Fruit fly (Drosophila melanogaster) whole organism, embryonic: ENCODE results near the gene CG5892.

Source experiments
- Adf1 ChIP-seq: fragments of 200-800 bp; sonication (Bioruptor generic); IDR thresholded peaks from 2 replicates; pipeline ENCODE4 v1.3.6; 2022; ENCODE audit warnings: missing biosample characterization, missing genetic modification characterization
- Bdp1 ChIP-seq: fragments of 200-800 bp; sonication (Bioruptor generic); optimal IDR thresholded peaks from 3 replicates; lab custom pipeline; 2016; ENCODE audit warnings: missing biosample characterization, missing genetic modification characterization
- Blimp-1 ChIP-seq: fragments of 200-800 bp; sonication (Bioruptor generic); optimal IDR thresholded peaks from 3 replicates; lab custom pipeline; 2018; ENCODE audit warnings: missing biosample characterization, missing genetic modification characterization, mild to moderate bottlenecking, moderate library complexity, missing genetic modification reagents
- CG12071 ChIP-seq: fragments of 200-800 bp; sonication (Bioruptor generic); optimal IDR thresholded peaks from 3 replicates; lab custom pipeline; 2018; ENCODE audit warnings: missing biosample characterization, mild to moderate bottlenecking, missing genetic modification characterization
- CG12155 ChIP-seq: fragments of 200-800 bp; sonication (Bioruptor generic); optimal IDR thresholded peaks from 3 replicates; lab custom pipeline; 2016; ENCODE audit warnings: missing biosample characterization, missing genetic modification characterization
- CG13775 ChIP-seq: fragments of 200-800 bp; sonication (Bioruptor generic); optimal IDR thresholded peaks from 3 replicates; lab custom pipeline; 2017; ENCODE audit warnings: missing biosample characterization, mild to moderate bottlenecking, missing genetic modification characterization
- CG14667 ChIP-seq: fragments of 200-800 bp; sonication (Bioruptor generic); IDR thresholded peaks from 2 replicates; pipeline ENCODE4 v1.3.6; 2022; ENCODE audit warnings: missing biosample characterization, missing genetic modification characterization
- CG15479 ChIP-seq: fragments of 200-800 bp; sonication (Bioruptor generic); optimal IDR thresholded peaks from 3 replicates; lab custom pipeline; 2019; ENCODE audit warnings: missing biosample characterization, mild to moderate bottlenecking, missing genetic modification characterization, moderate library complexity
- CG16815 ChIP-seq: fragments of 200-800 bp; sonication (Bioruptor generic); optimal IDR thresholded peaks from 3 replicates; lab custom pipeline; 2017; ENCODE audit warnings: missing biosample characterization, mild to moderate bottlenecking, missing genetic modification characterization
- CG16863 ChIP-seq: fragments of 200-800 bp; sonication (Bioruptor generic); optimal IDR thresholded peaks from 3 replicates; lab custom pipeline; 2016; ENCODE audit warnings: missing biosample characterization, missing genetic modification characterization
- CG17359 ChIP-seq: fragments of 200-800 bp; sonication (Bioruptor generic); optimal IDR thresholded peaks from 3 replicates; lab custom pipeline; 2018; ENCODE audit warnings: missing biosample characterization, mild to moderate bottlenecking, missing genetic modification characterization, moderate library complexity
- CG17385 ChIP-seq: fragments of 200-800 bp; sonication (Bioruptor generic); optimal IDR thresholded peaks from 3 replicates; lab custom pipeline; 2018; ENCODE audit warnings: missing biosample characterization, mild to moderate bottlenecking, missing genetic modification characterization
- CG2199 ChIP-seq: fragments of 200-800 bp; sonication (Bioruptor generic); IDR thresholded peaks from 3 replicates; pipeline ENCODE4 v1.3.6; 2022; ENCODE audit warnings: missing biosample characterization, missing genetic modification characterization
- CG2678 ChIP-seq: fragments of 200-800 bp; sonication (Bioruptor generic); optimal IDR thresholded peaks from 3 replicates; lab custom pipeline; 2019; ENCODE audit warnings: missing biosample characterization, mild to moderate bottlenecking, missing genetic modification characterization, moderate library complexity
- CG3281 ChIP-seq: fragments of 200-800 bp; sonication (Bioruptor generic); optimal IDR thresholded peaks from 3 replicates; lab custom pipeline; 2017; ENCODE audit warnings: missing biosample characterization, mild to moderate bottlenecking, missing genetic modification characterization
- CG33557 ChIP-seq: fragments of 200-800 bp; sonication (Bioruptor generic); optimal IDR thresholded peaks from 2 replicates; lab custom pipeline; 2019; ENCODE audit warnings: missing biosample characterization, mild to moderate bottlenecking, missing genetic modification characterization, moderate library complexity
- CG34376 ChIP-seq: fragments of 200-800 bp; sonication (Bioruptor generic); optimal IDR thresholded peaks from 2 replicates; lab custom pipeline; 2018; ENCODE audit warnings: missing biosample characterization, mild to moderate bottlenecking, missing genetic modification characterization
- CG6272 ChIP-seq: fragments of 200-800 bp; sonication (Bioruptor generic); IDR thresholded peaks from 2 replicates; pipeline ENCODE4 v1.3.6; 2022; ENCODE audit warnings: missing biosample characterization, missing genetic modification characterization
- CG8359 ChIP-seq: fragments of 200-800 bp; sonication (Bioruptor generic); optimal IDR thresholded peaks from 2 replicates; lab custom pipeline; 2017; ENCODE audit warnings: missing biosample characterization, mild to moderate bottlenecking, missing genetic modification characterization, borderline replicate concordance
- CG9727 ChIP-seq: fragments of 200-800 bp; sonication (Bioruptor generic); optimal IDR thresholded peaks from 3 replicates; lab custom pipeline; 2017; ENCODE audit warnings: missing biosample characterization, mild to moderate bottlenecking, missing genetic modification characterization
- CG9932 ChIP-seq: fragments of 200-800 bp; sonication (Bioruptor generic); IDR thresholded peaks from 2 replicates; pipeline ENCODE4 v1.3.6; 2022; ENCODE audit warnings: missing biosample characterization, missing genetic modification characterization
- Fer2 ChIP-seq: fragments of 200-800 bp; sonication (Bioruptor generic); optimal IDR thresholded peaks from 2 replicates; lab custom pipeline; 2018; ENCODE audit warnings: missing biosample characterization, mild to moderate bottlenecking, missing genetic modification characterization, moderate library complexity
- Hand ChIP-seq: fragments of 200-800 bp; sonication (Bioruptor generic); optimal IDR thresholded peaks from 2 replicates; lab custom pipeline; 2017; ENCODE audit warnings: mild to moderate bottlenecking, missing biosample characterization, missing genetic modification reagents, missing genetic modification characterization
- Hmr ChIP-seq: fragments of 200-800 bp; sonication (Bioruptor generic); optimal IDR thresholded peaks from 3 replicates; lab custom pipeline; 2017; ENCODE audit warnings: mild to moderate bottlenecking, missing biosample characterization, missing genetic modification reagents, missing genetic modification characterization
- Kr ChIP-seq: fragments of 200-800 bp; sonication (Bioruptor generic); optimal IDR thresholded peaks from 2 replicates; lab custom pipeline; 2017; ENCODE audit warnings: missing biosample characterization, mild to moderate bottlenecking, missing genetic modification characterization
- MTF-1 ChIP-seq: fragments of 200-800 bp; sonication (Bioruptor generic); optimal IDR thresholded peaks from 2 replicates; lab custom pipeline; 2018; ENCODE audit warnings: missing biosample characterization, mild to moderate bottlenecking, missing genetic modification characterization, borderline replicate concordance
- Med ChIP-seq: fragments of 200-800 bp; sonication (Bioruptor generic); peaks from one replicate; lab custom pipeline; 2016; ENCODE audit warnings: missing biosample characterization, missing genetic modification characterization, mild to moderate bottlenecking, inconsistent platforms, moderate library complexity
- Opbp ChIP-seq: fragments of 200-800 bp; sonication (Bioruptor generic); IDR thresholded peaks from 3 replicates; pipeline ENCODE4 v1.3.6; 2022; ENCODE audit warnings: missing biosample characterization, missing genetic modification characterization; ENCODE audit not compliant: partially characterized antibody
- Pdp1 ChIP-seq, 2 experiments: fragments of 200-800 bp; sonication (Bioruptor generic); optimal IDR thresholded peaks; 3 replicates each; lab custom pipeline; 2016; ENCODE audit warnings: missing biosample characterization in 2 of 2, missing genetic modification characterization in 2 of 2, mild to moderate bottlenecking in 1 of 2, moderate library complexity in 1 of 2
- ac ChIP-seq: fragments of 200-800 bp; sonication (Bioruptor generic); optimal IDR thresholded peaks from 3 replicates; lab custom pipeline; 2017; ENCODE audit warnings: missing biosample characterization, mild to moderate bottlenecking, missing genetic modification characterization
- chif ChIP-seq, 2 experiments: fragments of 200-800 bp; sonication (Bioruptor generic); optimal IDR thresholded peaks; 3 replicates each; lab custom pipeline; 2016; ENCODE audit warnings: missing biosample characterization in 2 of 2, missing genetic modification characterization in 2 of 2
- chinmo ChIP-seq: fragments of 200-800 bp; sonication (Bioruptor generic); IDR thresholded peaks from 4 replicates; pipeline ENCODE4 v1.3.6; 2022; ENCODE audit warnings: missing biosample characterization, missing genetic modification characterization; ENCODE audit not compliant: partially characterized antibody
- dmrt11E ChIP-seq: fragments of 200-800 bp; sonication (Bioruptor generic); optimal IDR thresholded peaks from 3 replicates; lab custom pipeline; 2018; ENCODE audit warnings: missing biosample characterization, mild to moderate bottlenecking, missing genetic modification characterization, moderate library complexity
- ems ChIP-seq: fragments of 200-800 bp; sonication (Bioruptor generic); optimal IDR thresholded peaks from 3 replicates; lab custom pipeline; 2016; ENCODE audit warnings: missing biosample characterization, missing genetic modification characterization
- exex ChIP-seq: fragments of 200-800 bp; sonication (Bioruptor generic); optimal IDR thresholded peaks from 4 replicates; lab custom pipeline; 2018; ENCODE audit warnings: missing biosample characterization, mild to moderate bottlenecking, missing genetic modification characterization, moderate library complexity
- eyg ChIP-seq: fragments of 200-800 bp; sonication (Bioruptor generic); optimal IDR thresholded peaks from 3 replicates; lab custom pipeline; 2016; ENCODE audit warnings: missing biosample characterization, missing genetic modification characterization
- fd102C ChIP-seq: fragments of 200-800 bp; sonication (Bioruptor generic); optimal IDR thresholded peaks from 2 replicates; lab custom pipeline; 2018; ENCODE audit warnings: missing biosample characterization, mild to moderate bottlenecking, missing genetic modification characterization, moderate library complexity
- ftz-f1 ChIP-seq: fragments of 200-800 bp; sonication (Bioruptor generic); optimal IDR thresholded peaks from 2 replicates; lab custom pipeline; 2016; ENCODE audit warnings: missing biosample characterization, missing genetic modification characterization
- kni ChIP-seq: fragments of 200-800 bp; sonication (Bioruptor generic); optimal IDR thresholded peaks from 3 replicates; lab custom pipeline; 2017; ENCODE audit warnings: mild to moderate bottlenecking, missing biosample characterization, missing genetic modification reagents, missing genetic modification characterization
- knrl ChIP-seq: fragments of 200-800 bp; sonication (Bioruptor generic); IDR thresholded peaks from 3 replicates; pipeline ENCODE4 v1.3.6; 2022; ENCODE audit warnings: missing biosample characterization, missing genetic modification characterization; ENCODE audit not compliant: partially characterized antibody
- mld ChIP-seq: fragments of 200-800 bp; sonication (Bioruptor generic); IDR thresholded peaks from 3 replicates; pipeline ENCODE4 v1.3.6; 2022; ENCODE audit warnings: missing biosample characterization, missing genetic modification characterization; ENCODE audit not compliant: partially characterized antibody
- pnt ChIP-seq: fragments of 200-800 bp; sonication (Bioruptor generic); optimal IDR thresholded peaks from 3 replicates; lab custom pipeline; 2016; ENCODE audit warnings: missing biosample characterization, missing genetic modification characterization
- sd ChIP-seq: fragments of 200-800 bp; sonication (Bioruptor generic); optimal IDR thresholded peaks from 3 replicates; lab custom pipeline; 2018; ENCODE audit warnings: missing biosample characterization, mild to moderate bottlenecking, missing genetic modification characterization, moderate library complexity
- sens ChIP-seq: fragments of 200-800 bp; sonication (Bioruptor generic); peaks from one replicate; lab custom pipeline; 2016; ENCODE audit warnings: missing biosample characterization, missing genetic modification characterization
- sug ChIP-seq: fragments of 200-800 bp; optimal IDR thresholded peaks from 2 replicates; lab custom pipeline; 2019; ENCODE audit warnings: missing biosample characterization, mild to moderate bottlenecking, missing genetic modification characterization, moderate library complexity
- tll ChIP-seq, 2 experiments: fragments of 200-800 bp in 1 of 2; fragments of >200 bp in 1 of 2; sonication (Bioruptor generic) in 1 of 2; optimal IDR thresholded peaks; 2 replicates each; lab custom pipeline; 2017 to 2019; ENCODE audit warnings: missing biosample characterization in 2 of 2, missing genetic modification characterization in 2 of 2, mild to moderate bottlenecking in 1 of 2, moderate library complexity in 1 of 2
- wor ChIP-seq: fragments of 200-800 bp; sonication (Bioruptor generic); IDR thresholded peaks from 2 replicates; pipeline ENCODE4 v1.3.6; 2022; ENCODE audit warnings: missing biosample characterization, missing genetic modification characterization

The CG5892 gene

dm6 chr3R:21242318-21242717 lies at the start of gene CG5892:
CG5892 (plus strand) TSS chr3R:21242618.
- peak; percentile 20 for TF ChIP-seq sd (tag; lab: Kevin White, UChicago)
- no peak for TF ChIP-seq CG3281 (GFP tag; lab: Kevin White, UChicago)
- TF ChIP-seq exex (tag; lab: Kevin White, UChicago): peak; percentile 87
- peak; percentile 1 for TF ChIP-seq sug (tag; lab: Kevin White, UChicago)

dm6 chr3R:21193742-21194141 lies 48.7 kb upstream of the CG5892 start:
- TF ChIP-seq Kr (GFP tag; lab: Kevin White, UChicago): peak; percentile 66
- peak; percentile 21 for TF ChIP-seq CG17359 (tag; lab: Kevin White, UChicago)
- 0 out of 4 replicates have a peak, but pooled peaks have one; percentile 6 for TF ChIP-seq chinmo (GFP tag; lab: Robert Waterston, UW)
- no peak for TF ChIP-seq wor (GFP tag; lab: Robert Waterston, UW)
- no peak for TF ChIP-seq Fer2 (tag; lab: Kevin White, UChicago)
- peak in 1 of 2 experiments; percentile 7 for TF ChIP-seq Pdp1 (GFP tag; optimal IDR thresholded peaks at IDR 0.05; lab: Kevin White, UChicago)
- TF ChIP-seq CG17385 (GFP tag; lab: Kevin White, UChicago): no peak
- TF ChIP-seq ems: no peak
- TF ChIP-seq Hand (GFP tag; lab: Kevin White, UChicago): no peak
- peak; percentile 30 for TF ChIP-seq CG8359 (GFP tag; lab: Kevin White, UChicago)
- no peak for TF ChIP-seq CG12071 (GFP tag; lab: Kevin White, UChicago)
- TF ChIP-seq CG13775: no peak
- TF ChIP-seq ac (GFP tag; lab: Kevin White, UChicago): peak; percentile 59
- TF ChIP-seq CG6272 (GFP tag; lab: Robert Waterston, UW): no peak
- no peak for TF ChIP-seq CG9932 (GFP tag; lab: Robert Waterston, UW)
- no peak for TF ChIP-seq Bdp1 (GFP tag; lab: Kevin White, UChicago)
- peak; percentile 16 for TF ChIP-seq CG2678 (tag; lab: Kevin White, UChicago)
- TF ChIP-seq sens (GFP tag; lab: Kevin White, UChicago): peak; percentile 79
- peak; percentile 39 for TF ChIP-seq CG9727 (GFP tag; lab: Kevin White, UChicago)
- TF ChIP-seq CG16815 (GFP tag; lab: Kevin White, UChicago): no peak
- no peak for TF ChIP-seq Opbp (GFP tag; lab: Robert Waterston, UW)
- TF ChIP-seq CG2199 (GFP tag; lab: Robert Waterston, UW): no peak
- TF ChIP-seq ftz-f1 (GFP tag; lab: Kevin White, UChicago): no peak
- TF ChIP-seq chif (GFP tag; optimal IDR thresholded peaks at IDR 0.05; lab: Kevin White, UChicago): no peak
- peak; percentile 39 for TF ChIP-seq fd102C (GFP tag; lab: Kevin White, UChicago)
- peak in 1 of 2 experiments; percentile 48 for TF ChIP-seq tll (GFP tag; optimal IDR thresholded peaks at IDR 0.05; lab: Kevin White, UChicago)
- TF ChIP-seq pnt (GFP tag; lab: Kevin White, UChicago): no peak
- TF ChIP-seq mld: no peak
- no peak for TF ChIP-seq knrl
- no peak for TF ChIP-seq CG12155 (GFP tag; lab: Kevin White, UChicago)
- no peak for TF ChIP-seq CG14667 (GFP tag; lab: Robert Waterston, UW)
- TF ChIP-seq Blimp-1 (GFP tag; lab: Kevin White, UChicago): peak; percentile 26
- TF ChIP-seq CG34376 (GFP tag; lab: Kevin White, UChicago): no peak
- peak; percentile 26 for TF ChIP-seq MTF-1 (GFP tag; lab: Kevin White, UChicago)
- TF ChIP-seq dmrt11E: peak; percentile 19
- TF ChIP-seq Hmr (GFP tag; lab: Kevin White, UChicago): no peak
- peak; percentile 80 for TF ChIP-seq Med (GFP tag; lab: Kevin White, UChicago)
- no peak for TF ChIP-seq Adf1
- TF ChIP-seq CG15479 (GFP tag; lab: Kevin White, UChicago): peak; percentile 74
- no peak for TF ChIP-seq CG16863
- peak; percentile 3 for TF ChIP-seq kni
- TF ChIP-seq eyg (GFP tag; lab: Kevin White, UChicago): no peak
- no peak for TF ChIP-seq CG33557 (GFP tag; lab: Kevin White, UChicago)
